Worm (Caenorhabditis elegans): ENCODE measurements around the gene dgat-2.

Gene dgat-2

DNA sequence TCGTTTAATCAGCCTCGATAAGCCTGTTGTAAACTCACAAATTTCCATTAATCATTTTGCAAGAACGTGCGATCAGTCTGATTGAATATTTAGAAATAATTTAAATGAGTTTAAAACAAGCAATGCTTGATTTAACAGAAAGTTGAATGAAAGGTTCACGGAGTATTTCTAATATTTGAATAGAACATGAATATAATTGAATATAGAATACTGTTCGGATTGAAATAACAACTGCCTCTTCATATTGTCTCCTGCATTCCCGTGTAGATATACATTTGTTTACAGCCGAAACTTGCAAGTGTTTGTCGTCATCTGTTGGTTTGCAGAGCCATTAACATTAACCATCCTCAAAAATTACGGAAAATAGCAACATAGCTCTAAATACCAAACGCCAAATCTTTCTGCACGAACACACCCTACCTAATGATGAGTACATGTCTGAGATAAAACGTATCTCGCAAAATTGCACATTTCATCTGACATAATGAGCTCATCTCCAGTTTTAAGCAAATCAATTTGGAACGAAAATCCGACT, 40.7 kb downstream of the dgat-2 start, which contains the start of the genes Y26G10.5 and srh-32:
TSS of gene Y26G10.5 (minus strand) at position 101 of the 535 bp plus-strand sequence.
TSS of gene srh-32 (plus strand) at position 485 of the 535 bp plus-strand sequence.
- TF ChIP-seq mxl-1 (tag; optimal IDR thresholded peaks at IDR 0.05) (no peak), pha-4 (tag; optimal IDR thresholded peaks at IDR 0.05) (no peak), F57A8.1 (GFP tag; optimal IDR thresholded peaks at IDR 0.05) (no peak), unc-130 (GFP tag; optimal IDR thresholded peaks at IDR 0.05) (no peak), ceh-40 (GFP tag; IDR thresholded peaks at IDR 0.05) (no peak), akir-1 (GFP tag; optimal IDR thresholded peaks at IDR 0.05) (no peak), lin-35 (GFP tag; optimal IDR thresholded peaks at IDR 0.05) (no peak), Y79H2A.3 (GFP tag; conservative IDR thresholded peaks at IDR 0.05) (no peak), hmg-1.2 (GFP tag; IDR thresholded peaks at IDR 0.05) (no peak), F22D6.2 (tag; optimal IDR thresholded peaks at IDR 0.05) (no peak), B0336.3 (GFP tag; IDR thresholded peaks at IDR 0.05) (no peak), Y95B8A.8 (GFP tag; IDR thresholded peaks at IDR 0.05) (no peak), zim-3 (tag; optimal IDR thresholded peaks at IDR 0.05) (no peak), attf-3 (GFP tag; conservative IDR thresholded peaks at IDR 0.05) (no peak), D2030.7 (GFP tag; IDR thresholded peaks at IDR 0.05) (no peak), tbx-9 (tag; optimal IDR thresholded peaks at IDR 0.05; ENCODE audit: borderline replicate concordance) (no peak)

DNA sequence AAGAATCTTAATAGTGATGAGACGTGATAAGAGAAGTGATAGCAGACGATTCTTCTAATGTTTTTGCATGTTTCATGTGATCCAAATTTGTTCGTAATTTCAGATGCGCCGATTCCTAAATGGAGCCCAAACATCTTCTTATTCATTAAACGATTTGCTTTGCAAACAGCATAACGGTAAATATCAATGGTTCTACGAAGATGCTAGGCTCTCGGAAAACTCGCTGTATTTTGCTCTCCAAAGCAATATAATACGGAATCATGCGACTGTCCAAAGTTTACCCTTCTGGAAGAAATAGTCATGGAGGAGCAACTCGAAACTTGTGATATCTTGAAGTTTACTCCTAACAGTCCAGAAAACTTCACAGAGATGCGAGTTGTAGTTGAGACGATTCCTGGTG, 45.7 kb downstream of the dgat-2 start, which contains the start of gene W06D12.6:
TSS of gene W06D12.6 (plus strand) at position 301 of the 400 bp plus-strand sequence.
- TF ChIP-seq hlh-26 (GFP tag; conservative IDR thresholded peaks at IDR 0.05) (no peak), F49E8.2 (tag; optimal IDR thresholded peaks at IDR 0.05; ENCODE audit: insufficient read depth) (no peak)

DNA sequence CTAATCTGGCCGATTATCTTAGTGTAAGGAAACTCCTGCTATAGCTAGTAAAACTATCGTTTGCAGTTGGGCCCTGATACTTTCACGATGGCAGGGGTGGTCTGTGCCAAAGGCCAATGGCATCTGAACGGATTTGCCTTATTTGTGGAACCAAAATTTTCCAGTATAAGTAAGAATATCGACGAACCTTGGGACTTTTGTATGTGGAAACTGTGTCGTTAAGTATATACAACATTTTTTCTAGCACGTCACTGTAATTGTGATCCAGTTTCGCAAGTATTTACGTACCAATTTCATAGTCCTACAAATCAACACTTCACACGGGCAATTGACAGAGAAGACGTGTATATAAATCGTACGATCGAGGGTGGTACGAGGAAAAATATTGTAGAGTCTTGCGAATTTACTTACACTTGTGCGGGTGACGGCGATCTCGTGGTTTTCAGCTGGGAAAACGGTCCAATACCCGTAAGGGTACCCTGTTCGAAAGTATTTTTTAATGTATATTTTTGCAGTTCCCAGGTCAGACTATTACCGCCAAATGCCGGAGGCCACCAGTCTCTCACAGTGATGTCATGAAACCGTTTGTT, 46.2 kb downstream of the dgat-2 start:
- TF ChIP-seq lin-40 (tag; optimal IDR thresholded peaks at IDR 0.05) = no peak
- TF ChIP-seq F55B11.4 (tag; optimal IDR thresholded peaks at IDR 0.05; ENCODE audit: borderline replicate concordance, insufficient read depth) = no peak
- no peak for TF ChIP-seq nhr-120 (GFP tag; IDR thresholded peaks at IDR 0.05)
- no peak for TF ChIP-seq ekl-4 (GFP tag; IDR thresholded peaks at IDR 0.05)
- TF ChIP-seq die-1 (tag; optimal IDR thresholded peaks at IDR 0.05) = no peak

DNA sequence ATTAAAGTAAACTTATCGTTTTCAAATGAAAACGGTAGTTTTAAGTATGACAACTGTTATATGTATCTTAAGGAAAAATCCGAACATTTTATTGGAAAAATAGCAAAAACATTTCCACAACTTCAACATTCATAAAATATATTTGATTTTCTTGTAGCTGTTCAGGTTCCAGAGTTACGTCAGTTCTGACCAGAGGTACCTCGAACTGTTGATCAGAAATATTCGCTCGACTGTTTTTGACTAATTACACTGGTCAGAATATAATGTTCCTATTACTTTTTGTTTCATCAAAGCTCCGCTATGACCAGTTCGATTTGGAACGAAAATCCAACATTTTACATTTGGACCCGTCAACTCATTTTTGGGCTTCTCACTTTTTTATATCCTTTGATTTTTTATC, 46.9 kb downstream of the dgat-2 start, which contains the start of gene srh-31:
TSS of gene srh-31 (plus strand) at position 301 of the 400 bp plus-strand sequence.
- TF ChIP-seq hsf-1 (GFP tag; IDR thresholded peaks at IDR 0.05) (no peak), xnd-1 (tag; optimal IDR thresholded peaks at IDR 0.05) (no peak), zim-3 (tag; optimal IDR thresholded peaks at IDR 0.05) (no peak), K12H6.12 (tag; optimal IDR thresholded peaks at IDR 0.05) (no peak), egrh-3 (GFP tag; IDR thresholded peaks at IDR 0.05) (no peak), dpl-1 (GFP tag; optimal IDR thresholded peaks at IDR 0.05) (no peak), nhr-80 (tag; optimal IDR thresholded peaks at IDR 0.05) (no peak), ceh-79 (tag; optimal IDR thresholded peaks at IDR 0.05) (no peak), D2030.7 (GFP tag; IDR thresholded peaks at IDR 0.05) (no peak), lin-54 (GFP tag; optimal IDR thresholded peaks at IDR 0.05) (no peak), madf-3 (GFP tag; IDR thresholded peaks at IDR 0.05) (no peak), ztf-22 (GFP tag; optimal IDR thresholded peaks at IDR 0.05) (no peak), gei-17 (GFP tag; optimal IDR thresholded peaks at IDR 0.05) (no peak), nhr-179 (tag; optimal IDR thresholded peaks at IDR 0.05) (no peak), chd-7 (tag; optimal IDR thresholded peaks at IDR 0.05) (no peak), rec-8 (tag; optimal IDR thresholded peaks at IDR 0.05) (no peak)
